Worm (Caenorhabditis elegans) whole organism, late embryonic: Measurements from ENCODE around the gene F13H10.5.

Source experiments
- K02D7.2 ChIP-seq: sonication (generic microtip); optimal IDR thresholded peaks from 2 replicates; lab custom pipeline; 2017; ENCODE audit warnings: mild to moderate bottlenecking, missing genetic modification characterization, missing compliant biosample characterization
- ceh-14 ChIP-seq: sonication (generic microtip); optimal IDR thresholded peaks from 2 replicates; lab custom pipeline; 2016; ENCODE audit warnings: missing genotype, missing genetic modification characterization, missing compliant biosample characterization
- ceh-19 ChIP-seq: fragments of 200-800 bp; sonication (Bioruptor generic); optimal IDR thresholded peaks from 2 replicates; lab custom pipeline; 2018; ENCODE audit warnings: mild to moderate bottlenecking, missing genetic modification characterization, missing compliant biosample characterization
- che-1 ChIP-seq: sonication (generic microtip); optimal IDR thresholded peaks from 2 replicates; lab custom pipeline; 2016; ENCODE audit warnings: mild to moderate bottlenecking, missing genetic modification characterization, missing compliant biosample characterization

ce11 chrIV:10971636-10972199, 19.1 kb upstream of the F13H10.5 start:
- no peak for TF ChIP-seq che-1 (tag; lab: Kevin White, UChicago)
- TF ChIP-seq K02D7.2, result no peak
- TF ChIP-seq ceh-19, result no peak
- TF ChIP-seq ceh-14 (tag; lab: Kevin White, UChicago), result no peak
